Worm (Caenorhabditis elegans) whole organism, L1 larva: Measurements from ENCODE around the gene daf-6.
A peak's percentile ranks its signal among the peaks of the same experiment; 100 is the strongest.

ENCODE experiments used
- C04F5.9 ChIP-seq: sonication (generic microtip); optimal IDR thresholded peaks from 2 replicates; lab custom pipeline; 2016; ENCODE audit warnings: missing genetic modification characterization, missing compliant biosample characterization
- F16B12.6 ChIP-seq: fragments of 150-350 bp; optimal IDR thresholded peaks from 2 replicates; lab custom pipeline; 2014; ENCODE audit warnings: missing biosample characterization, missing genetic modification characterization
- aha-1 ChIP-seq: fragments of 150-350 bp; optimal IDR thresholded peaks from 2 replicates; lab custom pipeline; 2014; ENCODE audit warnings: missing biosample characterization, missing genetic modification characterization
- ama-1 ChIP-seq: fragments of 150-350 bp; optimal IDR thresholded peaks from 2 replicates; lab custom pipeline; 2014
- ceh-63 ChIP-seq: fragments of 200-800 bp; sonication (Bioruptor generic); optimal IDR thresholded peaks from 2 replicates; lab custom pipeline; 2018; ENCODE audit warnings: mild to moderate bottlenecking, missing genetic modification characterization, missing compliant biosample characterization
- ceh-88 ChIP-seq: fragments of 200-800 bp; sonication (Bioruptor generic); IDR thresholded peaks from 2 replicates; pipeline ENCODE4 v1.3.6; 2022; ENCODE audit warnings: missing genetic modification characterization, missing compliant biosample characterization
- efl-1 ChIP-seq, 4 experiments: fragments of 150-350 bp; optimal IDR thresholded peaks in 3 of 4; peaks in 1 of 4; 1 replicate in 1 of 4; 2 replicates in 3 of 4; lab custom pipeline; 2014; ENCODE audit warnings: missing biosample characterization in 2 of 4, missing genetic modification characterization in 2 of 4, missing genetic modification reagents in 2 of 4
- efl-3 ChIP-seq: fragments of 200-800 bp; sonication (Bioruptor generic); optimal IDR thresholded peaks from 2 replicates; lab custom pipeline; 2018; ENCODE audit warnings: mild to moderate bottlenecking, missing genetic modification characterization, missing compliant biosample characterization
- egl-13 ChIP-seq: sonication (generic microtip); optimal IDR thresholded peaks from 2 replicates; lab custom pipeline; 2016; ENCODE audit warnings: missing genotype, missing genetic modification reagents, missing genetic modification characterization, missing compliant biosample characterization
- elt-3 ChIP-seq, 6 experiments: fragments of 150-350 bp in 1 of 6; sonication (generic microtip); optimal IDR thresholded peaks; 2 replicates each; lab custom pipeline; 2017 to 2018; ENCODE audit warnings: missing biosample characterization in 6 of 6, missing genetic modification characterization in 6 of 6, inconsistent platforms in 1 of 6
- ets-5 ChIP-seq: fragments of 200-800 bp; sonication (Bioruptor generic); IDR thresholded peaks from 2 replicates; pipeline ENCODE4 v1.3.6; 2022; ENCODE audit warnings: missing genetic modification characterization, missing compliant biosample characterization
- fkh-10 ChIP-seq: sonication (generic microtip); optimal IDR thresholded peaks from 2 replicates; lab custom pipeline; 2017; ENCODE audit warnings: missing biosample characterization, missing genetic modification reagents, missing genetic modification characterization
- fkh-4 ChIP-seq: sonication (generic microtip); optimal IDR thresholded peaks from 2 replicates; lab custom pipeline; 2016; ENCODE audit warnings: missing compliant biosample characterization, missing genetic modification characterization, borderline replicate concordance
- irx-1 ChIP-seq: sonication (generic microtip); optimal IDR thresholded peaks from 2 replicates; lab custom pipeline; 2016; ENCODE audit warnings: missing genetic modification characterization, missing compliant biosample characterization
- jun-1 ChIP-seq: fragments of 150-350 bp; optimal IDR thresholded peaks from 2 replicates; lab custom pipeline; 2014; ENCODE audit warnings: missing biosample characterization, missing genetic modification reagents, missing genetic modification characterization
- lin-14 ChIP-seq: fragments of 200-800 bp; sonication (Bioruptor generic); optimal IDR thresholded peaks from 2 replicates; lab custom pipeline; 2018; ENCODE audit warnings: mild to moderate bottlenecking, missing genetic modification characterization, moderate library complexity, missing compliant biosample characterization
- lin-15B ChIP-seq: fragments of 150-350 bp; sonication (generic microtip); optimal IDR thresholded peaks from 3 replicates; lab custom pipeline; 2014; ENCODE audit warnings: missing biosample characterization, missing genetic modification characterization
- lin-39 ChIP-seq: fragments of 150-350 bp; optimal IDR thresholded peaks from 2 replicates; lab custom pipeline; 2014; ENCODE audit warnings: missing biosample characterization, missing genetic modification reagents, missing genetic modification characterization
- lir-3 ChIP-seq: sonication (generic microtip); optimal IDR thresholded peaks from 2 replicates; lab custom pipeline; 2016; ENCODE audit warnings: mild to moderate bottlenecking, missing genetic modification characterization, moderate library complexity, missing compliant biosample characterization; ENCODE audit not compliant: poor library complexity
- lsy-2 ChIP-seq, 2 experiments: fragments of 150-350 bp; optimal IDR thresholded peaks; 2 replicates each; lab custom pipeline; 2014; ENCODE audit warnings: missing biosample characterization in 2 of 2, missing genetic modification characterization in 2 of 2
- mab-9 ChIP-seq: fragments of 200-800 bp; sonication (Bioruptor generic); IDR thresholded peaks from 2 replicates; pipeline ENCODE4 v1.3.6; 2022; ENCODE audit warnings: missing genetic modification reagents, missing genetic modification characterization, missing compliant biosample characterization
- mef-2 ChIP-seq: fragments of 150-350 bp; optimal IDR thresholded peaks from 2 replicates; lab custom pipeline; 2014; ENCODE audit warnings: missing biosample characterization, missing genetic modification characterization
- nhr-11 ChIP-seq: fragments of 150-350 bp; optimal IDR thresholded peaks from 2 replicates; lab custom pipeline; 2014; ENCODE audit warnings: missing biosample characterization, missing genetic modification characterization
- nhr-19 ChIP-seq: fragments of 200-800 bp; sonication (Bioruptor generic); conservative IDR thresholded peaks from 2 replicates; pipeline ENCODE4 v1.3.6; 2022; ENCODE audit warnings: missing genetic modification characterization, missing compliant biosample characterization
- nhr-71 ChIP-seq: sonication (generic microtip); optimal IDR thresholded peaks from 2 replicates; lab custom pipeline; 2016; ENCODE audit warnings: mild to moderate bottlenecking, missing genetic modification characterization, moderate library complexity, missing compliant biosample characterization
- nhr-76 ChIP-seq: sonication (generic microtip); optimal IDR thresholded peaks from 2 replicates; lab custom pipeline; 2017; ENCODE audit warnings: missing biosample characterization, missing genetic modification characterization
- nhr-77 ChIP-seq: fragments of 150-350 bp; optimal IDR thresholded peaks from 2 replicates; lab custom pipeline; 2014; ENCODE audit warnings: missing biosample characterization, missing genetic modification characterization
- nhr-84 ChIP-seq: sonication (generic microtip); optimal IDR thresholded peaks from 2 replicates; lab custom pipeline; 2017; ENCODE audit warnings: missing biosample characterization, missing genetic modification characterization
- nhr-90 ChIP-seq: sonication (generic microtip); optimal IDR thresholded peaks from 2 replicates; lab custom pipeline; 2016; ENCODE audit warnings: mild to moderate bottlenecking, missing genetic modification characterization, missing compliant biosample characterization; ENCODE audit not compliant: poor library complexity
- pag-3 ChIP-seq: sonication (generic microtip); optimal IDR thresholded peaks from 2 replicates; lab custom pipeline; 2017; ENCODE audit warnings: missing genetic modification characterization, mild to moderate bottlenecking, missing compliant biosample characterization, antibody characterized with exemption, borderline replicate concordance; ENCODE audit not compliant: insufficient read depth
- rnt-1 ChIP-seq: sonication (generic microtip); optimal IDR thresholded peaks from 2 replicates; lab custom pipeline; 2016; ENCODE audit warnings: mild to moderate bottlenecking, missing genetic modification characterization, moderate library complexity, missing compliant biosample characterization
- skn-1 ChIP-seq: fragments of 150-350 bp; optimal IDR thresholded peaks from 2 replicates; lab custom pipeline; 2014; ENCODE audit warnings: missing biosample characterization, missing genetic modification characterization
- snpc-4 ChIP-seq: fragments of 150-350 bp; optimal IDR thresholded peaks from 2 replicates; lab custom pipeline; 2014; ENCODE audit warnings: missing biosample characterization, missing genetic modification characterization
- sox-4 ChIP-seq: sonication (generic microtip); optimal IDR thresholded peaks from 2 replicates; lab custom pipeline; 2016; ENCODE audit warnings: missing genetic modification characterization, missing compliant biosample characterization
- swsn-7 ChIP-seq: sonication (generic microtip); optimal IDR thresholded peaks from 2 replicates; lab custom pipeline; 2016; ENCODE audit warnings: missing genetic modification characterization, missing compliant biosample characterization
- unc-86 ChIP-seq: sonication (generic microtip); optimal IDR thresholded peaks from 2 replicates; lab custom pipeline; 2016; ENCODE audit warnings: missing genetic modification characterization, missing compliant biosample characterization
- unc-98 ChIP-seq: fragments of 200-800 bp; sonication (Bioruptor generic); IDR thresholded peaks from 2 replicates; pipeline ENCODE4 v1.3.6; 2022; ENCODE audit warnings: missing genetic modification characterization, missing compliant biosample characterization
- ztf-11 ChIP-seq, 2 experiments: sonication (generic microtip); optimal IDR thresholded peaks; 2 replicates each; lab custom pipeline; 2016 to 2017; ENCODE audit warnings: missing genetic modification characterization in 2 of 2, missing biosample characterization in 1 of 2, missing compliant biosample characterization in 1 of 2

daf-6 gene

ce11 chrX:14894380-14894779 lies 6.1 kb downstream of the daf-6 start (continued):
- no peak for TF ChIP-seq sox-4
- no peak for TF ChIP-seq nhr-77 (tag; lab: Kevin White, UChicago)
- TF ChIP-seq swsn-7, result no peak
- TF ChIP-seq unc-86 (tag; lab: Kevin White, UChicago), result no peak
- TF ChIP-seq ceh-88, result no peak
- TF ChIP-seq aha-1 (tag; lab: Kevin White, UChicago), result no peak
- no peak for TF ChIP-seq unc-98 (GFP tag; lab: Robert Waterston, UW)
- TF ChIP-seq elt-3 (tag; optimal IDR thresholded peaks at IDR 0.05; lab: Kevin White, UChicago), result peak in 2 of 6 experiments; percentile 73 to 78
- peak in 1 of 2 experiments; percentile 12 for TF ChIP-seq lsy-2 (tag; optimal IDR thresholded peaks at IDR 0.05; lab: Kevin White, UChicago)
- no peak for TF ChIP-seq mef-2
- TF ChIP-seq ztf-11 (tag; optimal IDR thresholded peaks at IDR 0.05; lab: Kevin White, UChicago), result no peak
- TF ChIP-seq nhr-90 (tag; lab: Kevin White, UChicago), result peak; percentile 68
- peak; percentile 29 for TF ChIP-seq lir-3 (tag; lab: Kevin White, UChicago)
- TF ChIP-seq pag-3 (tag; lab: Kevin White, UChicago), result no peak
- TF ChIP-seq C04F5.9 (tag; lab: Kevin White, UChicago), result no peak
- no peak for TF ChIP-seq rnt-1 (tag; lab: Kevin White, UChicago)
- TF ChIP-seq nhr-76 (tag; lab: Kevin White, UChicago), result no peak
- TF ChIP-seq ceh-63 (GFP tag; lab: Kevin White, UChicago), result no peak
- TF ChIP-seq nhr-71, result peak; percentile 74
- no peak for TF ChIP-seq nhr-84 (tag; lab: Kevin White, UChicago)
- TF ChIP-seq egl-13 (tag; lab: Kevin White, UChicago), result no peak
- no peak for TF ChIP-seq skn-1 (tag; lab: Kevin White, UChicago)
- no peak for TF ChIP-seq fkh-4 (tag; lab: Kevin White, UChicago)
- no peak for TF ChIP-seq jun-1 (tag; lab: Kevin White, UChicago)
- no peak for TF ChIP-seq ama-1 (lab: Kevin White, UChicago)
- TF ChIP-seq lin-14 (GFP tag; lab: Kevin White, UChicago), result peak; percentile 46
- no peak for TF ChIP-seq mab-9 (GFP tag; lab: Robert Waterston, UW)
- peak; percentile 46 for TF ChIP-seq nhr-19 (GFP tag; lab: Robert Waterston, UW)
- TF ChIP-seq lin-15B (tag; lab: Kevin White, UChicago), result no peak
- no peak for TF ChIP-seq lin-39 (tag; lab: Kevin White, UChicago)

DNA sequence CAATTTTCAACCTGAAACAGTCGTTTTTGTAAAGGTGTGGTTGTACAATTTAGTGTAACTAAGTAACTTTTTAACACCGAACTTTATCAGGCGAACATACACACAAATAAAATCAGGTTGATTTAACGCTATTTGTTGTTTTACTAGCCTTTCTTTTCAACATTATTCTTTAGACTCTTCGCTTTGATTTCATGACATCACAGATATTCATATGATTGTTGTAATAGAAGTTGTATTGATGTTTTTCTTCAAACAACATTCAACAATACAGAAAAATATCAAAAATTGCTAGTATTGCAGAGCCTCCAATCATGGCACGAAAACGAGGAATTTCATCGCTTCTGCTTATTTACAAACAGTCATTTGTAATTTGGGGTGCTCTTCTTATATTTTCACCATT lies 6.6 kb downstream of the daf-6 start, which contains the start of gene nac-1:
Gene nac-1 (plus strand): TSS at position 301 of the 400 bp plus-strand sequence.
- TF ChIP-seq ets-5 (GFP tag; lab: Robert Waterston, UW) (no peak), fkh-10 (no peak), ama-1 (lab: Kevin White, UChicago) (no peak), irx-1 (tag; lab: Kevin White, UChicago) (no peak), unc-86 (tag; lab: Kevin White, UChicago) (no peak), nhr-11 (no peak), efl-3 (GFP tag; lab: Kevin White, UChicago) (no peak), F16B12.6 (tag; lab: Kevin White, UChicago) (no peak)

DNA sequence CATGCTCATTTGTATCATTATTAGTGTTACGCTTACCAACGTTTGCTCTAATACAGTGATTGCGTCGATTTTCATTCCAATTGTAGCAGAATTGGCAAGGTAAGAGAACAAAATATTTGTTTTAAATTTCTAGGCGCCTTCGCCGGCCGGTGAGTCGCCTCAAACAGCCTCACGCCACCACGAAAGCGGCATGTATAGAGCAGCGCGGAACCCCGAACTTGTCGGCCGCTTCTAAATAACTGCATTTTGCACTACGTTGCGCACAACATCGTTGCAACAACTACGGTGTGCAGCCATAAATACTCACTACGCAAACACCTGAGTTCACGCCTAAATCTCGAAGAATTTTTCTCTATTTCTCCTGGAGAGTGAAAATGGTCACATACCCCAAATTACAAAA lies 8.9 kb downstream of the daf-6 start:
- TF ChIP-seq efl-1 (optimal IDR thresholded peaks at IDR 0.05; lab: Kevin White, UChicago), result no peak
- peak in 1 of 2 experiments; percentile 3 for TF ChIP-seq efl-1 (GFP tag; optimal IDR thresholded peaks at IDR 0.05 in 1 of 2; lab: Kevin White, UChicago)
- no peak for TF ChIP-seq egl-13 (tag; lab: Kevin White, UChicago)
- TF ChIP-seq snpc-4 (tag; lab: Kevin White, UChicago), result peak; percentile 49
